Worm (Caenorhabditis elegans): ENCODE results near the gene tat-3.

- TF ChIP-seq ceh-48 (tag; optimal IDR thresholded peaks at IDR 0.05) (no peak), K09A11.1 (tag; optimal IDR thresholded peaks at IDR 0.05; ENCODE audit: insufficient read depth) (no peak), rnt-1 (tag; optimal IDR thresholded peaks at IDR 0.05) (no peak), pha-4 (tag; optimal IDR thresholded peaks at IDR 0.05) (no peak), pat-9 (tag; optimal IDR thresholded peaks at IDR 0.05) (no peak), dmd-4 (tag; optimal IDR thresholded peaks at IDR 0.05; ENCODE audit: borderline replicate concordance) (no peak), ceh-34 (tag; optimal IDR thresholded peaks at IDR 0.05) (no peak), sox-2 (GFP tag; IDR thresholded peaks at IDR 0.05) (no peak)
Measured at ce11 chrIII:10718078-10718477, 12.4 kb downstream of the tat-3 start.
